Worm (Caenorhabditis elegans) whole organism, L4 larva: ENCODE measurements around the gene T22C8.6.

Source experiments
- F26F4.8 ChIP-seq: fragments of 200-800 bp; sonication (Bioruptor generic); conservative IDR thresholded peaks from 2 replicates; pipeline ENCODE4 v1.3.6; 2022; ENCODE audit warnings: missing genetic modification characterization, missing compliant biosample characterization
- T26A8.4 ChIP-seq: fragments of 200-800 bp; sonication (Bioruptor generic); IDR thresholded peaks from 2 replicates; pipeline ENCODE4 v1.3.6; 2022; ENCODE audit warnings: missing genetic modification characterization, missing compliant biosample characterization
- Y5F2A.4 ChIP-seq: fragments of 200-800 bp; sonication (Bioruptor generic); optimal IDR thresholded peaks from 2 replicates; lab custom pipeline; 2018; ENCODE audit warnings: mild to moderate bottlenecking, missing genetic modification characterization, missing compliant biosample characterization
- ZK546.5 ChIP-seq, 2 experiments: sonication (generic microtip); optimal IDR thresholded peaks; 2 replicates each; lab custom pipeline; 2017; ENCODE audit warnings: missing biosample characterization in 2 of 2, missing genetic modification characterization in 2 of 2
- aha-1 ChIP-seq: fragments of 150-350 bp; peaks from one replicate; lab custom pipeline; 2014; ENCODE audit warnings: missing biosample characterization, missing genetic modification characterization
- aly-2 ChIP-seq: sonication (generic microtip); optimal IDR thresholded peaks from 2 replicates; lab custom pipeline; 2018; ENCODE audit warnings: missing biosample characterization, missing genetic modification characterization
- ama-1 ChIP-seq: fragments of 150-350 bp; optimal IDR thresholded peaks from 2 replicates; lab custom pipeline; 2014; ENCODE audit warnings: inconsistent platforms, mixed read lengths
- attf-4 ChIP-seq: sonication (generic microtip); optimal IDR thresholded peaks from 3 replicates; lab custom pipeline; 2017; ENCODE audit warnings: missing biosample characterization, missing genetic modification characterization
- ceh-20 ChIP-seq: fragments of 200-800 bp; sonication (Bioruptor generic); IDR thresholded peaks from 2 replicates; pipeline ENCODE4 v1.3.6; 2022; ENCODE audit warnings: missing genetic modification reagents, missing genetic modification characterization, missing compliant biosample characterization
- ceh-62 ChIP-seq: sonication (generic microtip); optimal IDR thresholded peaks from 2 replicates; lab custom pipeline; 2017; ENCODE audit warnings: missing biosample characterization, missing genetic modification characterization
- ceh-82 ChIP-seq: sonication (generic microtip); optimal IDR thresholded peaks from 2 replicates; lab custom pipeline; 2017; ENCODE audit warnings: missing biosample characterization, missing genetic modification characterization
- ctbp-1 ChIP-seq: fragments of 200-800 bp; sonication (Bioruptor generic); IDR thresholded peaks from 2 replicates; pipeline ENCODE4 v1.3.6; 2022; ENCODE audit warnings: missing genetic modification reagents, missing genetic modification characterization, missing compliant biosample characterization
- daf-16 ChIP-seq, 3 experiments: sonication (generic microtip); optimal IDR thresholded peaks; 2 replicates each; lab custom pipeline; 2016 to 2017; ENCODE audit warnings: missing genetic modification characterization in 3 of 3, missing genetic modification reagents in 3 of 3, mild to moderate bottlenecking in 2 of 3, missing compliant biosample characterization in 2 of 3, missing biosample characterization in 1 of 3, moderate library complexity in 1 of 3
- dve-1 ChIP-seq: sonication (generic microtip); optimal IDR thresholded peaks from 2 replicates; lab custom pipeline; 2017; ENCODE audit warnings: antibody characterized with exemption, mild to moderate bottlenecking, missing genetic modification characterization, missing compliant biosample characterization; ENCODE audit not compliant: insufficient read depth
- egl-27 ChIP-seq: sonication (generic microtip); optimal IDR thresholded peaks from 3 replicates; lab custom pipeline; 2017; ENCODE audit warnings: missing biosample characterization, missing genetic modification reagents, missing genetic modification characterization
- gei-8 ChIP-seq: fragments of 200-800 bp; sonication (Bioruptor generic); optimal IDR thresholded peaks from 2 replicates; lab custom pipeline; 2018; ENCODE audit warnings: mild to moderate bottlenecking, missing genetic modification characterization, missing compliant biosample characterization
- hlh-11 ChIP-seq: fragments of 200-800 bp; sonication (Bioruptor generic); optimal IDR thresholded peaks from 2 replicates; lab custom pipeline; 2018; ENCODE audit warnings: mild to moderate bottlenecking, missing genetic modification characterization, missing compliant biosample characterization
- hlh-30 ChIP-seq: sonication (generic microtip); optimal IDR thresholded peaks from 2 replicates; lab custom pipeline; 2017; ENCODE audit warnings: antibody characterized with exemption, mild to moderate bottlenecking, missing genetic modification characterization, missing compliant biosample characterization; ENCODE audit not compliant: insufficient read depth
- lin-13 ChIP-seq: fragments of 150-350 bp; optimal IDR thresholded peaks from 2 replicates; lab custom pipeline; 2014; ENCODE audit warnings: missing biosample characterization, missing genetic modification reagents, missing genetic modification characterization
- lin-29 ChIP-seq: fragments of 200-800 bp; sonication (Bioruptor generic); IDR thresholded peaks from 2 replicates; pipeline ENCODE4 v1.3.6; 2022; ENCODE audit warnings: missing genetic modification reagents, missing genetic modification characterization, missing compliant biosample characterization
- lsy-2 ChIP-seq, 2 experiments: fragments of 150-350 bp in 1 of 2; sonication (generic microtip) in 1 of 2; optimal IDR thresholded peaks; 2 replicates each; lab custom pipeline; 2014 to 2017; ENCODE audit warnings: missing biosample characterization in 2 of 2, missing genetic modification characterization in 2 of 2
- mep-1 ChIP-seq: fragments of 150-350 bp; sonication (generic microtip); optimal IDR thresholded peaks from 3 replicates; lab custom pipeline; 2014; ENCODE audit warnings: missing biosample characterization, missing genetic modification characterization
- mes-2 ChIP-seq: sonication (generic microtip); optimal IDR thresholded peaks from 2 replicates; lab custom pipeline; 2016; ENCODE audit warnings: missing genotype, mild to moderate bottlenecking, missing genetic modification characterization, missing compliant biosample characterization; ENCODE audit not compliant: poor library complexity, severe bottlenecking
- mxl-2 ChIP-seq: fragments of 200-800 bp; sonication (Bioruptor generic); conservative IDR thresholded peaks from 2 replicates; pipeline ENCODE4 v1.3.6; 2022; ENCODE audit warnings: missing genetic modification reagents, missing genetic modification characterization, missing compliant biosample characterization
- nhr-11 ChIP-seq: fragments of 150-350 bp; optimal IDR thresholded peaks from 2 replicates; lab custom pipeline; 2014; ENCODE audit warnings: missing biosample characterization, missing genetic modification characterization
- nhr-237 ChIP-seq: sonication (generic microtip); optimal IDR thresholded peaks from 2 replicates; lab custom pipeline; 2017; ENCODE audit warnings: missing biosample characterization, missing genetic modification characterization
- nhr-25 ChIP-seq: sonication (generic microtip); optimal IDR thresholded peaks from 2 replicates; lab custom pipeline; 2017; ENCODE audit warnings: missing genetic modification characterization, mild to moderate bottlenecking, missing compliant biosample characterization, antibody characterized with exemption, moderate library complexity, borderline replicate concordance; ENCODE audit not compliant: insufficient read depth
- nhr-28 ChIP-seq: fragments of 150-350 bp; optimal IDR thresholded peaks from 2 replicates; lab custom pipeline; 2014; ENCODE audit warnings: missing biosample characterization, missing genetic modification characterization
- nhr-41 ChIP-seq: fragments of 200-800 bp; sonication (Bioruptor generic); IDR thresholded peaks from 2 replicates; pipeline ENCODE4 v1.3.6; 2022; ENCODE audit warnings: missing genetic modification reagents, missing genetic modification characterization, missing compliant biosample characterization
- nhr-76 ChIP-seq: fragments of 150-350 bp; optimal IDR thresholded peaks from 2 replicates; lab custom pipeline; 2014; ENCODE audit warnings: missing biosample characterization, missing genetic modification characterization
- nhr-77 ChIP-seq: fragments of 150-350 bp; optimal IDR thresholded peaks from 2 replicates; lab custom pipeline; 2014; ENCODE audit warnings: missing biosample characterization, missing genetic modification characterization
- pha-4 ChIP-seq, 2 experiments: fragments of 150-350 bp in 1 of 2; fragments of 200-800 bp in 1 of 2; sonication (Bioruptor generic) in 1 of 2; IDR thresholded peaks in 1 of 2; optimal IDR thresholded peaks in 1 of 2; 2 replicates each; pipeline versions ENCODE4 v1.3.6 to Lab custom; 2014 to 2022; ENCODE audit warnings: missing genetic modification characterization in 2 of 2, missing genetic modification reagents in 2 of 2, missing biosample characterization in 1 of 2, missing compliant biosample characterization in 1 of 2
- snpc-4 ChIP-seq: fragments of 150-350 bp; optimal IDR thresholded peaks from 2 replicates; lab custom pipeline; 2014; ENCODE audit warnings: missing biosample characterization, missing genetic modification characterization
- spr-3 ChIP-seq: fragments of 200-800 bp; sonication (Bioruptor generic); optimal IDR thresholded peaks from 2 replicates; lab custom pipeline; 2018; ENCODE audit warnings: mild to moderate bottlenecking, missing genetic modification characterization, missing compliant biosample characterization
- unc-39 ChIP-seq: sonication (generic microtip); optimal IDR thresholded peaks from 2 replicates; lab custom pipeline; 2017; ENCODE audit warnings: missing biosample characterization, missing genetic modification characterization
- unc-62 ChIP-seq, 3 experiments: fragments of 150-350 bp in 1 of 3; sonication (generic microtip); optimal IDR thresholded peaks in 2 of 3; peaks in 1 of 3; 1 replicate in 1 of 3; 2 replicates in 2 of 3; lab custom pipeline; 2014 to 2017; ENCODE audit warnings: missing biosample characterization in 3 of 3, missing genetic modification characterization in 3 of 3, missing genetic modification reagents in 3 of 3, missing genotype in 1 of 3
- zfp-2 ChIP-seq: sonication (generic microtip); optimal IDR thresholded peaks from 2 replicates; lab custom pipeline; 2016; ENCODE audit warnings: mild to moderate bottlenecking, missing genetic modification characterization, missing compliant biosample characterization
- zip-2 ChIP-seq: fragments of 150-350 bp; optimal IDR thresholded peaks from 2 replicates; lab custom pipeline; 2014; ENCODE audit warnings: missing biosample characterization, missing genetic modification characterization
- ztf-11 ChIP-seq: fragments of 150-350 bp; optimal IDR thresholded peaks from 2 replicates; lab custom pipeline; 2014; ENCODE audit warnings: missing biosample characterization, missing genetic modification characterization

The T22C8.6 gene

DNA sequence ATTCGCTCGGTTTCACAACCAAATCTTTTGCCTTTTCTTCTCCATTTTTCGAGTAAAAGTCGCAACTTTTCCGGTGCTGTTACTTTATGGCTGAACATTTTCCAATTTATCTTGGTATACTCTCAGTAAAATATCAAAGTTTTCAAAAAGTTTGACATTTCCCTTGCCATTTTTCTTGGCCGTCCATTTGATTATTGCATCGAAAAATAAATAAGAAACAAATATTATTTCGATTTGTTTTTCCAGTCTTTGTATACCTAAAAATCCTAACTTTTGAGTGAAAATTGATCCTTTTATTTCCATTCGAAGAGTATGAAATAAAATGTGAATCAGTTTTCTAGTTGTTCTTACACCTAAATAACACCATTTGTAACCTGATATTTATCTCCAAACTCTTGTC is 16.4 kb upstream of the T22C8.6 start:
- TF ChIP-seq hlh-30 (tag; lab: Kevin White, UChicago) = no peak
- no peak for TF ChIP-seq mxl-2
- TF ChIP-seq aha-1 (tag; lab: Kevin White, UChicago) = peak; percentile 94

DNA sequence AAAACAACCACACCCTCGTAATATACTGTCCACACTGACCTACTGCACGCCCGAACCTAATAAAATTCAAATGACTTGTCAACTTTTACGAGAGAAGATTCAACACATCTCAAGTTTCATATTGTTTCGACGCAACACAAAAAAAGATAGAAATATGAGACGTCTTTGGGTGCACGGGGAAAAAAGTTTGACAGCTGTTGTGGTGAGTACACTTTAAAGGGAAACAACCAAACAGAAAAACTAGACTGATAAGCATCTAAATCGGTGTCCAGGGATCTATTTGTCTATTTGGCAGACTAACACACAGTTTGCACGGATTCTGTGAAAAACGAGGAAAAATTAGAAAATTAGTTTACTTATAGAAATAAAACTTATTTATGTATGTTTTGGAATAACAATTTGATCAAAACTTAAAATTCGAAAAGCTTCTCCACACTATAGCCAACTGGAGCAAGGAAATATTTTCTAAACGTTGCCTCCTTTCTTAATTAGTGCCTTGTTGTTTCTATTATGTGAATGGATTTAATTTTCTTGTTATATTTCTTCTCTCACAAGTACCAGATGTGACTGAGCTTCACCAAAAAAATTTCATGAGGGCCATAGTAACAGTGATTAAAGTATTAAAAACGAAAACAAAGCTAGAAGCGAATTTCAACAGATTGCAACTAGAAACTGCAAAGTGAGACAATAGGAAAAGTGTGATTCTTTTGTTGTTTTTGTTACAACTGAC is 13.7 kb upstream of the T22C8.6 start:
- TF ChIP-seq ZK546.5 (tag; optimal IDR thresholded peaks at IDR 0.05; lab: Kevin White, UChicago) = no peak
- TF ChIP-seq aha-1 (tag; lab: Kevin White, UChicago) = peak; percentile 50

DNA sequence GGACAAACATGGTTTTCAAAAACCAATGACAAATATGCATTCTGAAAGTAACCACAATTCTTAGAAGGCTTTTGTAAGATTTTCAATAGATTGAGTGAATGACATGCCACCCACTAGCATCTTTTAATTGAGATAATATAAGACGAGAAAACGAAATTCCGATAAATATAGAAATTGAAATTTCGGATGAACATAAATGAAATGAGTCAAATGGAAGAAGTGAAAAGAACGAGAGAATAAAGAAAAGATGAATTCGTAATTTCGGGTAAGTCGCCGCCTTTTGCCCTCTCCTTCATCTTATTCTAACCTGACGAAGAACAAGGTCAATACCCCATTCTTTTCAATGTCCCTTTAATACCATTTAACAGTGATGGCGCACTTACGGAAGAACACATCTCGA is 12.3 kb upstream of the T22C8.6 start:
- TF ChIP-seq lin-29 (GFP tag; lab: Robert Waterston, UW) = no peak
- no peak for TF ChIP-seq ctbp-1
- TF ChIP-seq nhr-41 = no peak
- no peak for TF ChIP-seq unc-39 (tag; lab: Kevin White, UChicago)
- TF ChIP-seq egl-27 = no peak
- no peak for TF ChIP-seq ceh-20 (GFP tag; lab: Robert Waterston, UW)
- no peak for TF ChIP-seq ama-1
- TF ChIP-seq, all 104 proteins: peak for 0

DNA sequence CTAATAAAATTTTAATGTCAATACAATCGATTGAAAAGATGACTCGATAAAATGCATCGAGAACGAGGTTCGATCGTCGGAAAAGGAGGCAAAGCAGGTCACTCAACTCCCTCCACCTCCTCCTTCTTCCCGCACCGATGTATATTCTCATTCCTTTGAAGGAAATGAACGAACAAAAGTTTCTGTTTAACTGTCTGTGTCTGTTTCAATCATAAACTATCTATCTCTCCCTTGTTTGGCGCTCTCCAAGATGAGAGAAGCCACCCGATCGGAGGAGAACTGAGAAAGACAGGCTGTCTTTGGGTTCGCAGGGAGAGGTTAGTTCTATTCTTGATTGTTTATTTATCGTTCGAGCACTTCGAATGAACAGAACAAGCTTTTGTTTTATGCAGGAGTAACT is 11.1 kb upstream of the T22C8.6 start, which contains the start of gene D2085.7:
TSS of gene D2085.7 (plus strand) at position 251 of the 400 bp plus-strand sequence.
- no peak for TF ChIP-seq snpc-4
- no peak for TF ChIP-seq T26A8.4 (GFP tag; lab: Robert Waterston, UW)
- TF ChIP-seq attf-4 (tag; lab: Kevin White, UChicago) = no peak
- TF ChIP-seq dve-1 = peak; percentile 9
- no peak for TF ChIP-seq unc-62 (GFP tag; optimal IDR thresholded peaks at IDR 0.05 in 1 of 2; lab: Kevin White, UChicago)
- TF ChIP-seq unc-62 (tag; optimal IDR thresholded peaks at IDR 0.05; lab: Kevin White, UChicago) = no peak
- TF ChIP-seq gei-8 (GFP tag; lab: Kevin White, UChicago) = no peak
- no peak for TF ChIP-seq spr-3 (GFP tag; lab: Kevin White, UChicago)
- TF ChIP-seq zfp-2 (tag; lab: Kevin White, UChicago) = no peak
- TF ChIP-seq mes-2 (tag; lab: Kevin White, UChicago) = peak; percentile 10
- peak; percentile 14 for TF ChIP-seq hlh-11
- TF ChIP-seq ceh-82 = no peak
- TF ChIP-seq nhr-28 (tag; lab: Kevin White, UChicago) = peak; percentile 3
- TF ChIP-seq daf-16 (GFP tag; optimal IDR thresholded peaks at IDR 0.05; lab: Kevin White, UChicago) = no peak
- TF ChIP-seq daf-16 (tag; optimal IDR thresholded peaks at IDR 0.05; lab: Kevin White, UChicago) = peak; percentile 19
- no peak for TF ChIP-seq nhr-25 (tag; lab: Kevin White, UChicago)

DNA sequence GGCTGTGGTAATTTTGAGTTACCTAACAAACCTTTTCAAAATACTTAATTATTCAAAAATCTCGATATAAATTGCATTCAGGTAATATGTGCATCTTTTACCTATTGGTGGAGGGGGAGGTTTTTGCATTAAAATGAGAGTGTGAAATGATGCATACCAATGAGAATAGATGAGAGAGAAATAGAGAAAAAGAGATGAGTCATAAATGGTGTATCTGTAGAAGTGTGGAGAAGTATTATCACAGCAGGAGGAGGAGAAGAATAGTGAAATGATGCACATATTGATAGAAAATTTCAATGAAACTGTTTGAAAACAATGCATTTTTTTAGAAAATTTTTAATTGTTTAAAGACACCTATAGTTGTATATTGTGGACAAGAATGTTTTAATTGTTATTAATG is 10.4 kb upstream of the T22C8.6 start:
- TF ChIP-seq lsy-2 (tag; optimal IDR thresholded peaks at IDR 0.05; lab: Kevin White, UChicago) = peak in 1 of 2 experiments; percentile 31
- TF ChIP-seq Y5F2A.4 (GFP tag; lab: Kevin White, UChicago) = no peak
- no peak for TF ChIP-seq aly-2 (tag; lab: Kevin White, UChicago)
- no peak for TF ChIP-seq ztf-11
- TF ChIP-seq zip-2 (tag; lab: Kevin White, UChicago) = no peak
- TF ChIP-seq F26F4.8 (GFP tag; lab: Robert Waterston, UW) = no peak
- no peak for TF ChIP-seq ctbp-1
- TF ChIP-seq lin-13 (GFP tag; lab: Kevin White, UChicago) = no peak
- no peak for TF ChIP-seq nhr-77
- TF ChIP-seq nhr-11 = no peak
- peak; percentile 51 for TF ChIP-seq dve-1
- TF ChIP-seq nhr-41 = no peak
- TF ChIP-seq ceh-62 = no peak
- peak; percentile 26 for TF ChIP-seq mep-1 (tag; lab: Kevin White, UChicago)
- TF ChIP-seq nhr-237 (tag; lab: Kevin White, UChicago) = no peak
- no peak for TF ChIP-seq ZK546.5 (tag; optimal IDR thresholded peaks at IDR 0.05; lab: Kevin White, UChicago)
- no peak for TF ChIP-seq daf-16 (GFP tag; optimal IDR thresholded peaks at IDR 0.05; lab: Kevin White, UChicago)
- TF ChIP-seq daf-16 (tag; optimal IDR thresholded peaks at IDR 0.05; lab: Kevin White, UChicago) = peak; percentile 15
- TF ChIP-seq pha-4 (GFP tag; IDR thresholded peaks at IDR 0.05; lab: Robert Waterston, UW) = no peak
- peak; percentile 65 for TF ChIP-seq pha-4 (tag; optimal IDR thresholded peaks at IDR 0.05; lab: Kevin White, UChicago)
- no peak for TF ChIP-seq unc-39 (tag; lab: Kevin White, UChicago)
- no peak for TF ChIP-seq nhr-76 (tag; lab: Kevin White, UChicago)
